Worm (Caenorhabditis elegans) whole organism, L1 larva: ENCODE measurements around the gene pars-1.

ENCODE experiments used
- ama-1 ChIP-seq: fragments of 150-350 bp; optimal IDR thresholded peaks from 2 replicates; lab custom pipeline; 2014
- ceh-90 ChIP-seq: sonication (generic microtip); optimal IDR thresholded peaks from 2 replicates; lab custom pipeline; 2016; ENCODE audit warnings: missing genetic modification characterization, missing compliant biosample characterization
- fkh-8 ChIP-seq: sonication (generic microtip); optimal IDR thresholded peaks from 2 replicates; lab custom pipeline; 2016; ENCODE audit warnings: mild to moderate bottlenecking, missing genetic modification characterization, missing compliant biosample characterization
- lin-13 ChIP-seq: fragments of 150-350 bp; optimal IDR thresholded peaks from 2 replicates; lab custom pipeline; 2014; ENCODE audit warnings: missing biosample characterization, missing genetic modification reagents, missing genetic modification characterization
- nhr-47 ChIP-seq: sonication (generic microtip); optimal IDR thresholded peaks from 2 replicates; lab custom pipeline; 2016; ENCODE audit warnings: mild to moderate bottlenecking, missing genetic modification characterization, moderate library complexity, missing compliant biosample characterization
- nhr-77 ChIP-seq: fragments of 150-350 bp; optimal IDR thresholded peaks from 2 replicates; lab custom pipeline; 2014; ENCODE audit warnings: missing biosample characterization, missing genetic modification characterization
- ztf-11 ChIP-seq, 2 experiments: sonication (generic microtip); optimal IDR thresholded peaks; 2 replicates each; lab custom pipeline; 2016 to 2017; ENCODE audit warnings: missing genetic modification characterization in 2 of 2, missing biosample characterization in 1 of 2, missing compliant biosample characterization in 1 of 2

DNA sequence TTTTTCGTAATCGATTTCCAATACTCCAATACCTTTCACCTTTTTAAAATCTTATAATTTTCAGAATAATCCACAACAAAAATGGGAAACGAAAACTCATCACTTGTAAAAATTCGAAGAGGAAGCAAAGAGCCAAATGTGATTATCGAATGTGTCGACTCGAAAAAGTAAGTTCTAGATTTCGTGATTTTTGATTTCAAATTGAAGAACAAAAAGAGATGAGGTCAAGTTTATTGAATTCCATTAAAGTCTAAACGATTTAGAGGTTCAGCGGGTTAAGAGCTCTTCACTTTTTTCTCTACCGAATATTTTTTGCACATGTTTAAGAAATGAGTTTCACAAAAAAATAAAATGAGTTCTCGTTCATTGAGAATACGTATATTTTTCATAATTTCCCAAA, 20.1 kb downstream of the pars-1 start, which contains the start of gene B0361.4:
- no peak for TF ChIP-seq ceh-90 (tag; lab: Kevin White, UChicago)
- TF ChIP-seq nhr-77 (tag; lab: Kevin White, UChicago) = no peak
- no peak for TF ChIP-seq fkh-8 (tag; lab: Kevin White, UChicago)
- TF ChIP-seq nhr-47 = no peak
- no peak for TF ChIP-seq ama-1 (lab: Kevin White, UChicago)
- no peak for TF ChIP-seq lin-13 (GFP tag; lab: Kevin White, UChicago)
- no peak for TF ChIP-seq ztf-11 (tag; optimal IDR thresholded peaks at IDR 0.05; lab: Kevin White, UChicago)
